Worm (Caenorhabditis elegans) whole organism, L1 larva: Measurements from ENCODE around the gene let-92.

Source experiments
- efl-1 ChIP-seq, 4 experiments: fragments of 150-350 bp; optimal IDR thresholded peaks in 3 of 4; peaks in 1 of 4; 1 replicate in 1 of 4; 2 replicates in 3 of 4; lab custom pipeline; 2014; ENCODE audit warnings: missing biosample characterization in 2 of 4, missing genetic modification characterization in 2 of 4, missing genetic modification reagents in 2 of 4
- hpl-2 ChIP-seq: fragments of 150-350 bp; optimal IDR thresholded peaks from 2 replicates; lab custom pipeline; 2014; ENCODE audit warnings: missing biosample characterization, missing genetic modification reagents, missing genetic modification characterization
- lin-15B ChIP-seq: fragments of 150-350 bp; sonication (generic microtip); optimal IDR thresholded peaks from 3 replicates; lab custom pipeline; 2014; ENCODE audit warnings: missing biosample characterization, missing genetic modification characterization
- mab-9 ChIP-seq: fragments of 200-800 bp; sonication (Bioruptor generic); IDR thresholded peaks from 2 replicates; pipeline ENCODE4 v1.3.6; 2022; ENCODE audit warnings: missing genetic modification reagents, missing genetic modification characterization, missing compliant biosample characterization
- rnt-1 ChIP-seq: sonication (generic microtip); optimal IDR thresholded peaks from 2 replicates; lab custom pipeline; 2016; ENCODE audit warnings: mild to moderate bottlenecking, missing genetic modification characterization, moderate library complexity, missing compliant biosample characterization
- unc-62 ChIP-seq: fragments of 150-350 bp; optimal IDR thresholded peaks from 2 replicates; lab custom pipeline; 2014; ENCODE audit warnings: missing biosample characterization, missing genetic modification reagents, missing genetic modification characterization
- unc-98 ChIP-seq: fragments of 200-800 bp; sonication (Bioruptor generic); IDR thresholded peaks from 2 replicates; pipeline ENCODE4 v1.3.6; 2022; ENCODE audit warnings: missing genetic modification characterization, missing compliant biosample characterization

DNA sequence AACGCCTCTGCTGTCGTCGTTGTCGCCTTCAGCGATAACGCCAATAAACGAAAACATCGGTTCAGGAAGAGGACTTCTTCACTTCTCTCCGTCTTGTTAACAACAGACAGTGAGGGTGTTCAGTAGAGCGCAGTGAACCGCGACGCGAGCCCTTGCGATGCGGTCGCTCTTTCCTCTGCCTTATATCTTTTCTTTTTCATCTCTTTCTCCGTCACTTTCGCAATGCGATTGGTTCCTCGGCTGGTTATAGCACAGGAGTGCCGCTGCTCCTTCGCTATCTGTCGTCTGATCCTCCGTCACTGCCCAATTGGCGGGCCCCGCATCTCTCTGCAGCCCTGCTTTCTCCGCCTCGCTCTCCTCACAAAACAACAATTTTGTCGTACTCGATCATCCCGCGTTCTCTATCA lies 1.1 kb upstream of the let-92 start:
- TF ChIP-seq hpl-2 (no peak), rnt-1 (tag; lab: Kevin White, UChicago) (peak; percentile 62), efl-1 (optimal IDR thresholded peaks at IDR 0.05; lab: Kevin White, UChicago) (peak; percentile 64 to 73), efl-1 (GFP tag; optimal IDR thresholded peaks at IDR 0.05 in 1 of 2; lab: Kevin White, UChicago) (peak; percentile 46 to 53), unc-98 (GFP tag; lab: Robert Waterston, UW) (no peak), unc-62 (GFP tag; lab: Kevin White, UChicago) (no peak), lin-15B (peak; percentile 64), mab-9 (GFP tag; lab: Robert Waterston, UW) (no peak)
